Fruit fly (Drosophila melanogaster): ENCODE measurements around the gene CG11858.

The CG11858 gene

DNA sequence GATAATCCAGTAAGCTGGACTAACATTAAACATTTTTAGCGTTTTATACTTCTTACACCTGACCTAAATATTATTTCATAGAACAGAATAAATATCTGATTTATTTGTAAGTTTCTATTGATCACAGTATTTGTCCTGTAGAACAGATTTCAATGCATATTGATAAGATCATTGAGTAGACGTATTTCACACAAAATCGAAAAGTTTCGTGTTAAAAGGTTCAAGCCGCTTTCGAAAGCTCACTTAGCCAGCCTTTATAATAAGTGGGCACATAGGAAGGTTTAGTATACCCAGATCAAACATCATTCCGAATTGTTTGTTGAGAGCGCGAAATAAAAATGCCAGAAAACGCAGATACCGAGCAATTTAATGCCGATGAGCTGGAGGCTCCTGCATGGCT, 27.0 kb downstream of the CG11858 start, which contains the start of gene CG11893:
CG11893 (plus strand) TSS at position 301 of the 400 bp plus-strand sequence.
- TF ChIP-seq Snoo (tag; optimal IDR thresholded peaks at IDR 0.05) (no peak), EcR (GFP tag; optimal IDR thresholded peaks at IDR 0.05) (no peak)

DNA sequence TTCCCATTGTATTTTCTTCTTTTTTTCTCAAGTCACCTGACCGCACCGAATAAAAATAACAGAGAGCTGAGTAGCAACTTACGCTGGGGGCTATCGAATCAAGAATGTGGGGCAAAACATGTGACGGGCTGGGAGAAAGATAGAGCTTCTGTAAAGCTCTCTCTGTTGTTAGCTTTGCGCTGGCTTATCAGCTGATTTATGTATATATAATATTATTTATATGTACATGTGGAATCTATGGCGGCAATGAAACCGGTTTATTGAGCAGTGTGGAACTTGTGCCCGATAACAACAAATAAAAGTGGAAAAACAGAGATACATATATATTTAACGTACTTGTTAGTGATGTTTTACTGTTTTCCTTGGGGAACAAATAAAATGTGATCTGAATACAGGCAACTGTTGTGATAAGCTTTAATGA, 30.3 kb downstream of the CG11858 start, which contains the start of gene CG31098:
CG31098 (minus strand) TSS at position 114 of the 421 bp plus-strand sequence.
- TF ChIP-seq Pif1B (GFP tag; optimal IDR thresholded peaks at IDR 0.05) (peak; percentile 37), gl (tag; optimal IDR thresholded peaks at IDR 0.05) (no peak), Pif1A (GFP tag; optimal IDR thresholded peaks at IDR 0.05) (peak; percentile 10), EcR (GFP tag; optimal IDR thresholded peaks at IDR 0.05) (no peak)

DNA sequence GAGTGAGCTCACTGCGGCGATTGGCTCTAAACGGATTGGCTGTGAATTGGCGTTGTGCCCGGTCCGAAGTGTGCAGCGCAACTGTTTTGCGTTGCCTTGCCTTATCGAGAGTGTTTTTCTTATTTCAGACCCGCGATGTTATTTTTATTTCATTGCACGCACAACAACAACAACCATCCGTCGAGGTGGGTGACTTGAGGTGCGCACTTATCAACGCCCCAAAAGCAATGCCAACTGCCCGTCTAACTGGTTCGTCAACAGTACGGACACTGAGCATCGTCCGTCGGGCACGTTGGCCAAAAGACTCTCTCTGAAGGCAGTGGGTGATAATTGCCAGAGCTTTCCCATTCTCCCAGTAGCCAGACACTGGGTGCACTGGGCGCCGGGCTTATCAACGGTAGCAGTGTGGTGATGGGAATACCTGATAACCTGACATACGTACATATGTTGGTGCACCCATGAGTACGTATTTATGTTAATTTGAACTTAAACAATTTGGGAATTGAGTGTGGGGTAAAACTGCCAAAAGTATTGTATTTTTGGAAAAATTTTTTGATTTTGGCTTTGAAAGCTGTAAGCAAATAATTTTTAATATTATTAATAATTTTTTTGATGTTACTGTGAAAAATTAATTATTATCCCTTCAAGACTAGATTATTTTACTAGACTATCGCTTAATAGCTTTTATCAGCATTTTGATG, 32.9 kb downstream of the CG11858 start, which contains the start of gene CG31102:
CG31102 (minus strand) TSS at position 275 of the 701 bp plus-strand sequence.
- TF ChIP-seq CG34367 (tag; optimal IDR thresholded peaks at IDR 0.05) = no peak
- TF ChIP-seq CG13204 (GFP tag; optimal IDR thresholded peaks at IDR 0.05) = no peak
- TF ChIP-seq Snoo (tag; optimal IDR thresholded peaks at IDR 0.05) = no peak
- no peak for TF ChIP-seq CG8159 (tag; optimal IDR thresholded peaks at IDR 0.05)
- no peak for TF ChIP-seq CG15710 (tag; optimal IDR thresholded peaks at IDR 0.05)
- TF ChIP-seq EcR (GFP tag; optimal IDR thresholded peaks at IDR 0.05) = peak; percentile 63
- TF ChIP-seq CG12605 (GFP tag; IDR thresholded peaks at IDR 0.05) = no peak
- no peak for TF ChIP-seq Ets98B (GFP tag; IDR thresholded peaks at IDR 0.05)
- TF ChIP-seq CG17806 (tag; optimal IDR thresholded peaks at IDR 0.05) = no peak
- no peak for TF ChIP-seq fd96Ca (GFP tag; IDR thresholded peaks at IDR 0.05)
- no peak for TF ChIP-seq Pif1A (GFP tag; optimal IDR thresholded peaks at IDR 0.05)
- TF ChIP-seq CG4496 (GFP tag; IDR thresholded peaks at IDR 0.05) = no peak
- no peak for TF ChIP-seq CG10348 (GFP tag; IDR thresholded peaks at IDR 0.05)
- no peak for TF ChIP-seq CG9948 (tag; optimal IDR thresholded peaks at IDR 0.05)
- TF ChIP-seq CG32121 (GFP tag; IDR thresholded peaks at IDR 0.05) = peak; percentile 43; the same call in 1 of the 2 replicates
- TF ChIP-seq CG8301 (tag; optimal IDR thresholded peaks at IDR 0.05) = no peak
- TF ChIP-seq gl (tag; optimal IDR thresholded peaks at IDR 0.05) = no peak
- no peak for TF ChIP-seq D1 (tag; optimal IDR thresholded peaks at IDR 0.05)

DNA sequence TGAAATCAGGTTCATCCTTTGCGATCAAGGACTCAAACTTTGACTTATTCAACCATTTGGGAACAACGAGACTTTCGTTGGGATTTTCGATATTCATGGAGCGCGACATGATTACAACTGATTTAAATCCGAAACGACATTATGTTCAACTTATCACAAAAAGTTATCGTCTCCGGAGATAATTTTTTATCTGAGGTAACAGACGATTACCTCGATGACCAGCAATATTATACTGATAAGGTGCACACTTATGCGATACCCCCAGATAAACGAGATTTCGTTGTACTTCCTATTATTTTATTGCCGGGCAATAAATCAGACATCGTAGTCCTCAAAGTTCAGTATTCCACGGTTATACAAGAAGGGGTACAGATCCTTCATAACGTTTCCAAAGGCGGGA, 35.1 kb downstream of the CG11858 start, which contains the start of gene CG31097:
CG31097 (minus strand) TSS at position 101 of the 400 bp plus-strand sequence.
- no peak for TF ChIP-seq CG8159 (tag; optimal IDR thresholded peaks at IDR 0.05)
- TF ChIP-seq CG14655 (GFP tag; optimal IDR thresholded peaks at IDR 0.05) = no peak
- no peak for TF ChIP-seq CG9948 (tag; optimal IDR thresholded peaks at IDR 0.05)
- TF ChIP-seq Ets98B (GFP tag; IDR thresholded peaks at IDR 0.05) = no peak
- TF ChIP-seq rn (GFP tag; IDR thresholded peaks at IDR 0.05) = no peak
- TF ChIP-seq CG10348 (GFP tag; IDR thresholded peaks at IDR 0.05) = no peak
- TF ChIP-seq D1 (tag; optimal IDR thresholded peaks at IDR 0.05) = no peak
- TF ChIP-seq CG8301 (tag; optimal IDR thresholded peaks at IDR 0.05) = no peak
- TF ChIP-seq CG34367 (tag; optimal IDR thresholded peaks at IDR 0.05) = no peak
- TF ChIP-seq CG13204 (GFP tag; optimal IDR thresholded peaks at IDR 0.05) = no peak

DNA sequence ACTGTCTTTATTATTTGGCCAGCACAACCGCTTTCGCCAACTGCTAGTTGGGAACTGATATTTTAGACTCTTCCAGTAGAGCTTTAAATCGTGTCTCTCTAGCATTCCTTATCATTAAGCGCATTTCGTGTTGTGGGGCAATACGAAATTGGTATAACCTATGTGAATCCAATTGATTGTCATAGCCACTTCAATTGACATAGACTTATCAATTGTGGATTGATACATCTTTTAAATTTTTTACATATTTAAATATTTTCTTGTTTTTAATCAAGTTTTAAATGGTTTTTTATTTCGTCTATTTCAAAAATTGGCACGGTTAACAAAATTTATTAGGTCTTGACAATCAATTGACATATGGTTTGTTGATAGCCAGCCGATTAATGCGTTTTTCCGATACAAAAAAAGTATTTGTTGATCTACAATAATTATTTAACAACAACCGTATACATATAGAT, 37.0 kb downstream of the CG11858 start, which contains the start of gene CG31288:
CG31288 (minus strand) TSS at position 51 of the 458 bp plus-strand sequence.
- TF ChIP-seq fd96Ca (GFP tag; IDR thresholded peaks at IDR 0.05) = no peak
- no peak for TF ChIP-seq CG34367 (tag; optimal IDR thresholded peaks at IDR 0.05)
- TF ChIP-seq CG8159 (tag; optimal IDR thresholded peaks at IDR 0.05) = no peak
- no peak for TF ChIP-seq CG17806 (tag; optimal IDR thresholded peaks at IDR 0.05)
- no peak for TF ChIP-seq Snoo (tag; optimal IDR thresholded peaks at IDR 0.05)
- TF ChIP-seq Pif1A (GFP tag; optimal IDR thresholded peaks at IDR 0.05) = no peak
- no peak for TF ChIP-seq EcR (GFP tag; optimal IDR thresholded peaks at IDR 0.05)
- no peak for TF ChIP-seq CG15710 (tag; optimal IDR thresholded peaks at IDR 0.05)
- TF ChIP-seq CG4496 (GFP tag; IDR thresholded peaks at IDR 0.05) = no peak
- TF ChIP-seq Pif1B (GFP tag; optimal IDR thresholded peaks at IDR 0.05) = no peak
- no peak for TF ChIP-seq Ets98B (GFP tag; IDR thresholded peaks at IDR 0.05)
- TF ChIP-seq CG8301 (tag; optimal IDR thresholded peaks at IDR 0.05) = no peak
- no peak for TF ChIP-seq CG9948 (tag; optimal IDR thresholded peaks at IDR 0.05)
- TF ChIP-seq gl (tag; optimal IDR thresholded peaks at IDR 0.05) = no peak
- TF ChIP-seq CG12605 (GFP tag; IDR thresholded peaks at IDR 0.05) = no peak
- no peak for TF ChIP-seq CG13204 (GFP tag; optimal IDR thresholded peaks at IDR 0.05)
- TF ChIP-seq CG32121 (GFP tag; IDR thresholded peaks at IDR 0.05) = no peak

DNA sequence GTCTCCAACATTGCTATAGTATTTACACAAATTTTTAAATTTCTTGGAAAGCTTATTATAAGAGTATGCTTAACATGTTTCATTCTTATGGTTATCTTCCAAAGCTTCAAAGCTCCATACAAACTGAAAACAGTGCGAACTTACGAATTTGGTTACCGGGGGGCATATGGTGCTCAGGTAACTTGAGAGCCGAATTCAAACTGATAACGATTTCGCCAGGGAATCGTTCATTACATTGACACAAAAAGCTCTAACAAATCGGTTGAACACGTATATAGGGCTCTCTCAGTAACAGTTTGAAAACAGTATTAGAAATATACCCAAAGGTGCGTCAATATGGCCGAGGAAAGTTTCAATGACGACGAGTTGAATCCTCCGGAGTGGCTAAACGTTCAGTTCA, 38.0 kb downstream of the CG11858 start, which contains the start of gene CG13659:
CG13659 (plus strand) TSS at position 317 of the 400 bp plus-strand sequence.
- TF ChIP-seq Pif1B (GFP tag; optimal IDR thresholded peaks at IDR 0.05) (no peak), CG17806 (tag; optimal IDR thresholded peaks at IDR 0.05) (no peak), CG14655 (GFP tag; optimal IDR thresholded peaks at IDR 0.05) (no peak), CG10348 (GFP tag; IDR thresholded peaks at IDR 0.05) (no peak), rn (GFP tag; IDR thresholded peaks at IDR 0.05) (no peak), gl (tag; optimal IDR thresholded peaks at IDR 0.05) (no peak), CG32121 (GFP tag; IDR thresholded peaks at IDR 0.05) (no peak), CG34367 (tag; optimal IDR thresholded peaks at IDR 0.05) (no peak), CG12605 (GFP tag; IDR thresholded peaks at IDR 0.05) (no peak), CG15710 (tag; optimal IDR thresholded peaks at IDR 0.05) (no peak), Ets98B (GFP tag; IDR thresholded peaks at IDR 0.05) (no peak), EcR (GFP tag; optimal IDR thresholded peaks at IDR 0.05) (no peak), Snoo (tag; optimal IDR thresholded peaks at IDR 0.05) (no peak), CG8301 (tag; optimal IDR thresholded peaks at IDR 0.05) (no peak)
